Worm (Caenorhabditis elegans) whole organism, L3 larva: Measurements from ENCODE around the gene F14E5.8.

Experiments used
- aly-2 ChIP-seq: fragments of 150-350 bp; optimal IDR thresholded peaks from 2 replicates; lab custom pipeline; 2014; ENCODE audit warnings: missing biosample characterization, missing genetic modification characterization
- ama-1 ChIP-seq: fragments of 150-350 bp; optimal IDR thresholded peaks from 2 replicates; lab custom pipeline; 2018
- ceh-16 ChIP-seq: sonication (generic microtip); optimal IDR thresholded peaks from 2 replicates; lab custom pipeline; 2017; ENCODE audit warnings: missing biosample characterization, missing genetic modification characterization
- ceh-28 ChIP-seq: fragments of 150-350 bp; optimal IDR thresholded peaks from 2 replicates; lab custom pipeline; 2014; ENCODE audit warnings: missing biosample characterization, missing genetic modification reagents, missing genetic modification characterization
- ceh-9 ChIP-seq: sonication (generic microtip); optimal IDR thresholded peaks from 2 replicates; lab custom pipeline; 2018; ENCODE audit warnings: missing biosample characterization, missing genetic modification characterization
- daf-12 ChIP-seq: fragments of 150-350 bp; optimal IDR thresholded peaks from 2 replicates; lab custom pipeline; 2014; ENCODE audit warnings: missing biosample characterization, missing genetic modification reagents, missing genetic modification characterization
- egl-27 ChIP-seq: sonication (generic microtip); optimal IDR thresholded peaks from 4 replicates; lab custom pipeline; 2017; ENCODE audit warnings: missing biosample characterization, missing genetic modification reagents, missing genetic modification characterization
- elt-1 ChIP-seq: fragments of 150-350 bp; optimal IDR thresholded peaks from 2 replicates; lab custom pipeline; 2014; ENCODE audit warnings: missing biosample characterization, missing genetic modification characterization
- elt-2 ChIP-seq: sonication (generic microtip); optimal IDR thresholded peaks from 2 replicates; lab custom pipeline; 2016; ENCODE audit warnings: missing genetic modification reagents, mild to moderate bottlenecking, missing genetic modification characterization, missing compliant biosample characterization
- fkh-10 ChIP-seq: sonication (generic microtip); optimal IDR thresholded peaks from 2 replicates; lab custom pipeline; 2017; ENCODE audit warnings: missing biosample characterization, missing genetic modification reagents, missing genetic modification characterization
- fos-1 ChIP-seq: fragments of 150-350 bp; optimal IDR thresholded peaks from 2 replicates; lab custom pipeline; 2014; ENCODE audit warnings: missing biosample characterization, missing genetic modification characterization
- jun-1 ChIP-seq: fragments of 150-350 bp; optimal IDR thresholded peaks from 2 replicates; lab custom pipeline; 2014; ENCODE audit warnings: missing biosample characterization, missing genetic modification reagents, missing genetic modification characterization
- lin-39 ChIP-seq: fragments of 150-350 bp; optimal IDR thresholded peaks from 2 replicates; lab custom pipeline; 2018; ENCODE audit warnings: missing biosample characterization, missing genetic modification reagents, missing genetic modification characterization
- lsy-12 ChIP-seq: sonication (generic microtip); optimal IDR thresholded peaks from 2 replicates; lab custom pipeline; 2016; ENCODE audit warnings: mild to moderate bottlenecking, missing genetic modification characterization, missing compliant biosample characterization
- mdl-1 ChIP-seq: fragments of 150-350 bp; optimal IDR thresholded peaks from 2 replicates; lab custom pipeline; 2014; ENCODE audit warnings: missing biosample characterization, missing genetic modification characterization
- mml-1 ChIP-seq: fragments of 150-350 bp; sonication (generic microtip); optimal IDR thresholded peaks from 3 replicates; lab custom pipeline; 2014; ENCODE audit warnings: missing biosample characterization, missing genetic modification characterization
- nhr-11 ChIP-seq: fragments of 150-350 bp; optimal IDR thresholded peaks from 2 replicates; lab custom pipeline; 2014; ENCODE audit warnings: missing biosample characterization, missing genetic modification characterization
- nhr-12 ChIP-seq: fragments of 150-350 bp; optimal IDR thresholded peaks from 2 replicates; lab custom pipeline; 2014; ENCODE audit warnings: missing biosample characterization, missing genetic modification characterization
- nhr-23 ChIP-seq: fragments of 150-350 bp; optimal IDR thresholded peaks from 2 replicates; lab custom pipeline; 2014; ENCODE audit warnings: missing biosample characterization, missing genetic modification reagents, missing genetic modification characterization
- nhr-237 ChIP-seq: fragments of 150-350 bp; optimal IDR thresholded peaks from 2 replicates; lab custom pipeline; 2014; ENCODE audit warnings: missing biosample characterization, missing genetic modification characterization
- nhr-25 ChIP-seq: sonication (generic microtip); optimal IDR thresholded peaks from 2 replicates; lab custom pipeline; 2017; ENCODE audit warnings: missing biosample characterization, missing genetic modification characterization
- nhr-28 ChIP-seq: fragments of 150-350 bp; optimal IDR thresholded peaks from 2 replicates; lab custom pipeline; 2014; ENCODE audit warnings: missing biosample characterization, missing genetic modification characterization
- nhr-43 ChIP-seq: sonication (generic microtip); optimal IDR thresholded peaks from 2 replicates; lab custom pipeline; 2016; ENCODE audit warnings: mild to moderate bottlenecking, missing genetic modification characterization, missing compliant biosample characterization; ENCODE audit not compliant: poor library complexity, severe bottlenecking
- nhr-77 ChIP-seq: fragments of 150-350 bp; optimal IDR thresholded peaks from 2 replicates; lab custom pipeline; 2014; ENCODE audit warnings: missing biosample characterization, missing genetic modification characterization
- pha-4 ChIP-seq: fragments of 150-350 bp; optimal IDR thresholded peaks from 2 replicates; lab custom pipeline; 2014; ENCODE audit warnings: missing biosample characterization, missing genetic modification reagents, missing genetic modification characterization
- pqm-1 ChIP-seq: fragments of 150-350 bp; optimal IDR thresholded peaks from 2 replicates; lab custom pipeline; 2017; ENCODE audit warnings: missing biosample characterization, missing genetic modification characterization, inconsistent platforms
- sea-2 ChIP-seq: fragments of 150-350 bp; sonication (generic microtip); optimal IDR thresholded peaks from 4 replicates; lab custom pipeline; 2014; ENCODE audit warnings: missing biosample characterization, missing genetic modification reagents, missing genetic modification characterization
- skn-1 ChIP-seq: fragments of 150-350 bp; optimal IDR thresholded peaks from 2 replicates; lab custom pipeline; 2014; ENCODE audit warnings: missing biosample characterization, missing genetic modification characterization
- snpc-4 ChIP-seq: fragments of 150-350 bp; optimal IDR thresholded peaks from 2 replicates; lab custom pipeline; 2014; ENCODE audit warnings: missing biosample characterization, missing genetic modification characterization
- unc-39 ChIP-seq: sonication (generic microtip); optimal IDR thresholded peaks from 4 replicates; lab custom pipeline; 2017; ENCODE audit warnings: missing biosample characterization, missing genetic modification characterization
- unc-62 ChIP-seq: fragments of 150-350 bp; sonication (generic microtip); optimal IDR thresholded peaks from 4 replicates; lab custom pipeline; 2014; ENCODE audit warnings: missing biosample characterization, missing genetic modification reagents, missing genetic modification characterization
- ztf-4 ChIP-seq: fragments of 150-350 bp; optimal IDR thresholded peaks from 2 replicates; lab custom pipeline; 2014; ENCODE audit warnings: missing biosample characterization, missing genetic modification characterization

F14E5.8 gene

ce11 chrII:8407491-8407890 lies 12.4 kb upstream of the F14E5.8 start, which contains the start of gene sra-13:
TSS of gene sra-13 (plus strand) at chrII:8407685.
- TF ChIP-seq fkh-10 (GFP tag; lab: Kevin White, UChicago) = no peak

- peak; percentile 50 for TF ChIP-seq nhr-25 (tag; lab: Kevin White, UChicago)
- no peak for TF ChIP-seq jun-1 (tag; lab: Kevin White, UChicago)
- peak; percentile 64 for TF ChIP-seq lin-39 (tag; lab: Kevin White, UChicago)
Observed at ce11 chrII:8409538-8409937, 10.4 kb upstream of the F14E5.8 start.

ce11 chrII:8411002-8411401 lies 8.9 kb upstream of the F14E5.8 start:
- TF ChIP-seq lsy-12 (tag; lab: Kevin White, UChicago) (no peak), nhr-43 (tag; lab: Kevin White, UChicago) (no peak), daf-12 (tag; lab: Kevin White, UChicago) (no peak)
- TF ChIP-seq, all 47 proteins: peak for 0

- TF ChIP-seq pqm-1 (tag; lab: Kevin White, UChicago) (peak; percentile 16), skn-1 (no peak), elt-2 (peak; percentile 37)
Observed at ce11 chrII:8412061-8412721, 7.7 kb upstream of the F14E5.8 start, which contains the start of gene efl-3. TSS of gene efl-3 (plus strand) at chrII:8412671.

ce11 chrII:8412935-8413334 lies 7.0 kb upstream of the F14E5.8 start:
- TF ChIP-seq pqm-1 (tag; lab: Kevin White, UChicago) = peak; percentile 70
- TF ChIP-seq nhr-23 = no peak
- no peak for TF ChIP-seq unc-39 (tag; lab: Kevin White, UChicago)
- TF ChIP-seq ama-1 (lab: Kevin White, UChicago) = no peak
- TF ChIP-seq unc-62 (GFP tag; lab: Kevin White, UChicago) = no peak
- TF ChIP-seq ceh-9 (tag; lab: Kevin White, UChicago) = no peak
- no peak for TF ChIP-seq nhr-77 (tag; lab: Kevin White, UChicago)
- TF ChIP-seq nhr-11 = no peak
- TF ChIP-seq egl-27 (tag; lab: Kevin White, UChicago) = no peak
- TF ChIP-seq lsy-12 (tag; lab: Kevin White, UChicago) = no peak
- no peak for TF ChIP-seq nhr-12 (tag; lab: Kevin White, UChicago)
- no peak for TF ChIP-seq mml-1 (tag; lab: Kevin White, UChicago)
- TF ChIP-seq fos-1 = no peak
- TF ChIP-seq snpc-4 (tag; lab: Kevin White, UChicago) = no peak
- TF ChIP-seq elt-1 (tag; lab: Kevin White, UChicago) = no peak
- no peak for TF ChIP-seq mdl-1 (tag; lab: Kevin White, UChicago)
- TF ChIP-seq sea-2 (GFP tag; lab: Kevin White, UChicago) = no peak
- no peak for TF ChIP-seq skn-1
- TF ChIP-seq jun-1 (tag; lab: Kevin White, UChicago) = no peak
- TF ChIP-seq pha-4 = peak; percentile 21
- no peak for TF ChIP-seq nhr-237
- peak; percentile 33 for TF ChIP-seq elt-2
- no peak for TF ChIP-seq aly-2
- no peak for TF ChIP-seq ceh-16

ce11 chrII:8415035-8415434 lies 4.9 kb upstream of the F14E5.8 start:
- no peak for TF ChIP-seq jun-1 (tag; lab: Kevin White, UChicago)
- TF ChIP-seq mml-1 (tag; lab: Kevin White, UChicago) = no peak
- no peak for TF ChIP-seq nhr-28 (tag; lab: Kevin White, UChicago)
- TF ChIP-seq daf-12 (tag; lab: Kevin White, UChicago) = no peak
- TF ChIP-seq ceh-16 = no peak
- no peak for TF ChIP-seq ceh-28 (tag; lab: Kevin White, UChicago)
- TF ChIP-seq ztf-4 (tag; lab: Kevin White, UChicago) = no peak
